Worm (Caenorhabditis elegans): ENCODE data around the gene srw-21.

DNA sequence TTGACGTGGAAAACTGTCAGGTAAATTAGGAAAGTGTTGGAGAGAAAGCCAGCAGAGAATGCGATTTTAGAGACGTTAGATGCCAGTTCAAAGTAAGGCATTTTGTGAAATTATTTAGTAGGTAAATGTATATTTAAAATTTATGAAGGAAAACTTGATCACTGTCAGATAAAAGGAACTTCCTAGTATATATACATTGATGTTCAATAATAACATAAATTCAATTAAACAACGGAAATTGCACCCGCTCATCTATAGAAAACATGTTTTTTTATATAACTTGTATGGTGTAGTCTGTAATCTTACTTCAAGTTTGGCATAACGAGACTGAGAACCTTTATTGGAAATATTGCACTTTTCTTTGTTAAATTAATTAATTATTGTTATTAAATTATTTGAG lies 28.8 kb upstream of the srw-21 start, which contains the start of gene str-71:
- no peak for TF ChIP-seq tab-1 (GFP tag; IDR thresholded peaks at IDR 0.05)
- no peak for TF ChIP-seq ref-1 (GFP tag; conservative IDR thresholded peaks at IDR 0.05)
- TF ChIP-seq flt-1 (GFP tag; IDR thresholded peaks at IDR 0.05): no peak
- no peak for TF ChIP-seq ztf-29 (GFP tag; IDR thresholded peaks at IDR 0.05)
- no peak for TF ChIP-seq klf-2 (GFP tag; conservative IDR thresholded peaks at IDR 0.05)
- no peak for TF ChIP-seq T22C8.4 (GFP tag; IDR thresholded peaks at IDR 0.05)
- no peak for TF ChIP-seq cog-1 (tag; optimal IDR thresholded peaks at IDR 0.05)
- TF ChIP-seq med-1 (GFP tag; optimal IDR thresholded peaks at IDR 0.05; ENCODE audit: insufficient read depth): no peak

All from whole organism, midembryonic.